Worm (Caenorhabditis elegans) whole organism, mixed stage, embryonic: ENCODE measurements around the gene str-140.

Experiments
- M03D4.4 ChIP-seq: sonication (generic microtip); optimal IDR thresholded peaks from 2 replicates; lab custom pipeline; 2017; ENCODE audit warnings: mild to moderate bottlenecking, missing genetic modification characterization, missing compliant biosample characterization
- blmp-1 ChIP-seq: fragments of 150-350 bp; optimal IDR thresholded peaks from 2 replicates; lab custom pipeline; 2014; ENCODE audit warnings: missing biosample characterization, missing genetic modification characterization
- ceh-39 ChIP-seq: fragments of 150-350 bp; optimal IDR thresholded peaks from 2 replicates; lab custom pipeline; 2014; ENCODE audit warnings: missing biosample characterization, missing genetic modification characterization
- ceh-43 ChIP-seq: fragments of 200-800 bp; sonication (Bioruptor generic); optimal IDR thresholded peaks from 2 replicates; lab custom pipeline; 2018; ENCODE audit warnings: mild to moderate bottlenecking, missing genetic modification characterization, moderate library complexity, missing compliant biosample characterization
- ceh-83 ChIP-seq: fragments of 200-800 bp; sonication (Bioruptor generic); optimal IDR thresholded peaks from 2 replicates; lab custom pipeline; 2018; ENCODE audit warnings: mild to moderate bottlenecking, missing genetic modification characterization, missing compliant biosample characterization
- ces-1 ChIP-seq: fragments of 150-350 bp; optimal IDR thresholded peaks from 2 replicates; lab custom pipeline; 2014; ENCODE audit warnings: missing biosample characterization, missing genetic modification reagents, missing genetic modification characterization
- cnd-1 ChIP-seq: fragments of 200-800 bp; sonication (Bioruptor generic); optimal IDR thresholded peaks from 2 replicates; lab custom pipeline; 2018; ENCODE audit warnings: mild to moderate bottlenecking, missing genetic modification characterization, missing compliant biosample characterization
- drap-1 ChIP-seq: fragments of 200-800 bp; sonication (Bioruptor generic); optimal IDR thresholded peaks from 3 replicates; lab custom pipeline; 2018; ENCODE audit warnings: mild to moderate bottlenecking, missing genetic modification characterization, missing compliant biosample characterization
- elt-1 ChIP-seq: sonication (generic microtip); optimal IDR thresholded peaks from 2 replicates; lab custom pipeline; 2017; ENCODE audit warnings: missing genetic modification characterization, mild to moderate bottlenecking, missing compliant biosample characterization, antibody characterized with exemption, moderate library complexity, borderline replicate concordance; ENCODE audit not compliant: insufficient read depth
- elt-3 ChIP-seq: fragments of 150-350 bp; optimal IDR thresholded peaks from 2 replicates; lab custom pipeline; 2014; ENCODE audit warnings: missing biosample characterization, missing genetic modification characterization
- flh-1 ChIP-seq: fragments of 200-800 bp; sonication (Bioruptor generic); optimal IDR thresholded peaks from 2 replicates; lab custom pipeline; 2018; ENCODE audit warnings: mild to moderate bottlenecking, missing genetic modification characterization, moderate library complexity, missing compliant biosample characterization
- ham-2 ChIP-seq: fragments of 200-800 bp; sonication (Bioruptor generic); optimal IDR thresholded peaks from 2 replicates; lab custom pipeline; 2018; ENCODE audit warnings: mild to moderate bottlenecking, missing genetic modification characterization, missing compliant biosample characterization
- hlh-1 ChIP-seq: fragments of 150-350 bp; optimal IDR thresholded peaks from 2 replicates; lab custom pipeline; 2014; ENCODE audit warnings: missing biosample characterization, missing genetic modification reagents, missing genetic modification characterization
- lin-13 ChIP-seq: fragments of 150-350 bp; optimal IDR thresholded peaks from 2 replicates; lab custom pipeline; 2014; ENCODE audit warnings: missing biosample characterization, missing genetic modification characterization
- lsy-2 ChIP-seq: fragments of 150-350 bp; optimal IDR thresholded peaks from 2 replicates; lab custom pipeline; 2014; ENCODE audit warnings: missing biosample characterization, missing genetic modification characterization
- mab-5 ChIP-seq: fragments of 150-350 bp; optimal IDR thresholded peaks from 2 replicates; lab custom pipeline; 2014; ENCODE audit warnings: missing biosample characterization, missing genetic modification characterization
- mep-1 ChIP-seq: fragments of 150-350 bp; optimal IDR thresholded peaks from 2 replicates; lab custom pipeline; 2017; ENCODE audit warnings: missing biosample characterization, missing genetic modification reagents, missing genetic modification characterization, inconsistent platforms
- mls-2 ChIP-seq: sonication (generic microtip); optimal IDR thresholded peaks from 2 replicates; lab custom pipeline; 2016; ENCODE audit warnings: mild to moderate bottlenecking, missing genetic modification characterization, moderate library complexity, missing compliant biosample characterization
- nhr-12 ChIP-seq: fragments of 150-350 bp; optimal IDR thresholded peaks from 2 replicates; lab custom pipeline; 2014; ENCODE audit warnings: missing biosample characterization, missing genetic modification characterization
- nhr-2 ChIP-seq: fragments of 150-350 bp; optimal IDR thresholded peaks from 2 replicates; lab custom pipeline; 2014; ENCODE audit warnings: missing biosample characterization, missing genetic modification characterization
- nhr-237 ChIP-seq: fragments of 150-350 bp; optimal IDR thresholded peaks from 2 replicates; lab custom pipeline; 2014; ENCODE audit warnings: missing biosample characterization, missing genetic modification characterization
- nhr-28 ChIP-seq: fragments of 150-350 bp; optimal IDR thresholded peaks from 2 replicates; lab custom pipeline; 2014; ENCODE audit warnings: missing biosample characterization, missing genetic modification characterization
- nhr-76 ChIP-seq: sonication (generic microtip); optimal IDR thresholded peaks from 2 replicates; lab custom pipeline; 2017; ENCODE audit warnings: missing biosample characterization, missing genetic modification characterization
- sem-2 ChIP-seq: fragments of 200-800 bp; sonication (Bioruptor generic); optimal IDR thresholded peaks from 2 replicates; lab custom pipeline; 2018; ENCODE audit warnings: mild to moderate bottlenecking, missing genetic modification characterization, missing compliant biosample characterization
- snpc-4 ChIP-seq: fragments of 150-350 bp; optimal IDR thresholded peaks from 2 replicates; lab custom pipeline; 2014; ENCODE audit warnings: missing biosample characterization, missing genetic modification characterization
- sptf-1 ChIP-seq: sonication (generic microtip); optimal IDR thresholded peaks from 2 replicates; lab custom pipeline; 2017; ENCODE audit warnings: mild to moderate bottlenecking, missing genetic modification characterization, moderate library complexity, missing compliant biosample characterization
- tbx-8 ChIP-seq: fragments of 200-800 bp; sonication (Bioruptor generic); optimal IDR thresholded peaks from 2 replicates; lab custom pipeline; 2018; ENCODE audit warnings: mild to moderate bottlenecking, missing genetic modification characterization, moderate library complexity, missing compliant biosample characterization
- unc-120 ChIP-seq: sonication (generic microtip); optimal IDR thresholded peaks from 2 replicates; lab custom pipeline; 2017; ENCODE audit warnings: missing genetic modification characterization, missing compliant biosample characterization; ENCODE audit not compliant: poor library complexity, severe bottlenecking
- unc-62 ChIP-seq: fragments of 150-350 bp; optimal IDR thresholded peaks from 2 replicates; lab custom pipeline; 2014; ENCODE audit warnings: missing biosample characterization, missing genetic modification reagents, missing genetic modification characterization
- zip-8 ChIP-seq: fragments of 150-350 bp; optimal IDR thresholded peaks from 2 replicates; lab custom pipeline; 2014; ENCODE audit warnings: missing biosample characterization, missing genetic modification characterization

Gene str-140

DNA sequence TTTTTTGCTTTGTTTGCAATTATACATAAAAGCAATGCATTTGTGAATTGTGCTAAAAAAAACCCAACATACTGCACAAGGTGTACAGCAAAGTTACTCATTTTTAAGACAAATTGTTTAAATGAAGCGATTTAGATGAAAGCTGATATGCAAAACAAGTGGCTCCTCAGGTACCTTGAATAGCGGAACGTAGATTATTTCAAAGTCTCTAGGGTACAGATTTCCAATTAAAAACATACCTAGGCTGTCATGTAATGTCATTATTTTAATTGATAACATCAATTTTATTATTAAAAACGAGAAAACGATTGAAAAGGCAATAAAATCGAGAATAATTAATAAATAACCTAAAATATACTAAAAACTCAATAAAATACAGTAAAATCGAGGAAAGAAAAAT lies 5.6 kb downstream of the str-140 start, which contains the start of gene str-139:
Gene str-139, minus strand, starts transcription at position 101 of the 400 bp plus-strand sequence.
- TF ChIP-seq elt-3 (tag; lab: Kevin White, UChicago), result no peak
- TF ChIP-seq blmp-1, result no peak
- no peak for TF ChIP-seq elt-1 (tag; lab: Kevin White, UChicago)
- TF ChIP-seq zip-8, result no peak
- TF ChIP-seq mep-1 (tag; lab: Kevin White, UChicago), result no peak
- no peak for TF ChIP-seq ham-2 (GFP tag; lab: Kevin White, UChicago)
- TF ChIP-seq nhr-76 (tag; lab: Kevin White, UChicago), result no peak
- TF ChIP-seq lin-13 (tag; lab: Kevin White, UChicago), result no peak
- TF ChIP-seq sptf-1 (tag; lab: Kevin White, UChicago), result no peak
- TF ChIP-seq unc-62, result no peak
- no peak for TF ChIP-seq snpc-4 (tag; lab: Kevin White, UChicago)
- no peak for TF ChIP-seq nhr-12 (tag; lab: Kevin White, UChicago)
- TF ChIP-seq unc-120 (tag; lab: Kevin White, UChicago), result no peak
- TF ChIP-seq tbx-8 (GFP tag; lab: Kevin White, UChicago), result no peak
- TF ChIP-seq hlh-1, result no peak
- no peak for TF ChIP-seq cnd-1
- TF ChIP-seq mls-2 (tag; lab: Kevin White, UChicago), result no peak
- TF ChIP-seq ceh-43 (GFP tag; lab: Kevin White, UChicago), result no peak
- no peak for TF ChIP-seq lsy-2 (tag; lab: Kevin White, UChicago)
- no peak for TF ChIP-seq ces-1 (GFP tag; lab: Kevin White, UChicago)
- TF ChIP-seq, all 35 proteins: peak for 0

DNA sequence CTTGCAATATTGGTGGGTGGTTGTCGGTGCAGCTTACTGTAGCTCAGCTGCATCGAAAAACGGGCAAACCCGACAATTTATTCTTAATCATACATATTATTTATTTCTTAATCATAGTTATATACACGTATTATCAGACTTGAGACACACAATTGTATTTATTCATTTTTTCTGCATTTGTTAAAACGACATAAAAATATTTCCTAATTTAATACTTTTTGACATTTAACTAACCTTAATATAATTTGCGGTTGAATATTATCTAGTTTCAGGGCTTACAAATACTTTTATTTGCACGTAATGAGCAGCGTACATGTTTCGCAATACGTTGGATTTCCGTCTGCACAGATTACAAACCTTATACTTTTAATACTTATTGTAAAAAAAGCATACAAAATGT lies 9.3 kb downstream of the str-140 start, which contains the start of gene str-138:
Gene str-138, plus strand, starts transcription at position 301 of the 400 bp plus-strand sequence.
- no peak for TF ChIP-seq nhr-2
- no peak for TF ChIP-seq sem-2 (GFP tag; lab: Kevin White, UChicago)
- TF ChIP-seq elt-3 (tag; lab: Kevin White, UChicago), result no peak
- no peak for TF ChIP-seq mls-2 (tag; lab: Kevin White, UChicago)
- TF ChIP-seq unc-62, result no peak
- TF ChIP-seq mab-5, result no peak
- no peak for TF ChIP-seq ceh-83 (GFP tag; lab: Kevin White, UChicago)
- TF ChIP-seq sptf-1 (tag; lab: Kevin White, UChicago), result no peak
- TF ChIP-seq nhr-237 (tag; lab: Kevin White, UChicago), result no peak
- TF ChIP-seq M03D4.4, result no peak
- no peak for TF ChIP-seq drap-1
- TF ChIP-seq ceh-39 (tag; lab: Kevin White, UChicago), result no peak
- no peak for TF ChIP-seq ces-1 (GFP tag; lab: Kevin White, UChicago)
- no peak for TF ChIP-seq nhr-28 (tag; lab: Kevin White, UChicago)
- TF ChIP-seq tbx-8 (GFP tag; lab: Kevin White, UChicago), result no peak
- no peak for TF ChIP-seq unc-120 (tag; lab: Kevin White, UChicago)
- TF ChIP-seq lin-13 (tag; lab: Kevin White, UChicago), result no peak
- TF ChIP-seq hlh-1, result no peak
- TF ChIP-seq mep-1 (tag; lab: Kevin White, UChicago), result no peak
- no peak for TF ChIP-seq ceh-43 (GFP tag; lab: Kevin White, UChicago)

DNA sequence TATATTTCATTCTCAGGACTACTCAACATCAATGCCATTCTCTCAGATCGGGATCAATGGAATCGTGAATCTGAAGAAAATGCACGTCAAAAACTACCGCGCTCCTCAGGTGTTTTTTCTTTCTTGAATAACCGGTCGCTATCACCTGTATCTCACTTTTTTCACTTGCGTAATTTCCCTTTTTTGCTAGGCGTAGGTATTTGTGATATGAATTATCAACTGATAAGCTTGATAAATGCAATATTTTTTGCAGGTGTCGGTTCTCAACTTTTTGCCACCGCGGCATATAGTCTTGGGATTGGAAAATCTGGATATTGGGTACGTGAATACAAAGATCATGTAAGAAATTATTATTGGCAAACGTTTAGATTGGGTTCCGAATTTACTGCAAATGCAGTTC lies 12.5 kb downstream of the str-140 start:
- TF ChIP-seq ham-2 (GFP tag; lab: Kevin White, UChicago), result no peak
- TF ChIP-seq zip-8, result no peak
- TF ChIP-seq flh-1 (GFP tag; lab: Kevin White, UChicago), result no peak
- no peak for TF ChIP-seq nhr-237 (tag; lab: Kevin White, UChicago)
- no peak for TF ChIP-seq nhr-2
- TF ChIP-seq lin-13 (tag; lab: Kevin White, UChicago), result no peak
- TF ChIP-seq, all 35 proteins: peak for 0

DNA sequence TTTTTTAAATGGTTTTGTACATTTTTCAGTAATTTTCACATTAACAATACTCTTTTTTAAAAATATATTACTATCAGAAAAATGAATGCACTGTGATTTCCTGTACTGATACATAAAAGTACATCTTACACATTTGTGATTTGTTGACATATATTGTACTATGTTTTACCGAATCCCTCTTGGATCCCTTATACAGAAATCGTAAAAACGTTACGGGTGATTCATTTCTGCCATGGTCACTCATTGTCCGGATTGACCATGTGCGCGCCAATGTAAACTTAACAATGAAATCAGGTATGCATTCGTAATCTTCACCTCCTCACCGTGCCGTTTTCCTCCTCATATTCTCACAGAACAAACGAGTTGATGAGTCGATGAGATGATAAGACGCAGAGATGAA lies 13.6 kb downstream of the str-140 start, which contains the start of gene ZC513.2:
Gene ZC513.2, plus strand, starts transcription at position 301 of the 400 bp plus-strand sequence.
- no peak for TF ChIP-seq tbx-8 (GFP tag; lab: Kevin White, UChicago)
- TF ChIP-seq ceh-39 (tag; lab: Kevin White, UChicago), result no peak
- TF ChIP-seq elt-1 (tag; lab: Kevin White, UChicago), result no peak
- no peak for TF ChIP-seq elt-3 (tag; lab: Kevin White, UChicago)

DNA sequence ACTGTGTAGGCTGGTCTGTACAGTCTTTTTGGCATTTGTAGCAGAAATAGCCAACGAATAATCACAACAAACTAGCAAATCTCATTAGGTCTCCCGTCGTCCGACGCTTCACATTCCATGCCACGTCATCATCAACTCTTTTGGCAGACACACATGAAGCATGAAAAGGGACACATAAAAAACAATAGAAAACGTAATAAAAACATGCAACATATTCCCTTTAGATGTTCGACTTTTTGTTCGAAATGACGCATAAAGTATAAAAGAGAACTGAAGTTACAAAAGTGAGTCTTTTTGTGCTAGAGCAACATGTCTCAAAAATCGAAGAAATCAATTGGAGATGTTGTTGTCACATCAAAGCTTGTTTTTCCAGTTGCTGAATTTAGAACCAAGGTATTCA lies 15.8 kb downstream of the str-140 start, which contains the start of gene sth-1:
Gene sth-1, plus strand, starts transcription at position 301 of the 400 bp plus-strand sequence.
- no peak for TF ChIP-seq cnd-1
- no peak for TF ChIP-seq mls-2 (tag; lab: Kevin White, UChicago)
- no peak for TF ChIP-seq lin-13 (tag; lab: Kevin White, UChicago)
- no peak for TF ChIP-seq elt-1 (tag; lab: Kevin White, UChicago)
